Fruit fly (Drosophila melanogaster) Kc167 (cell line): ENCODE data around the gene Naa30B.

ENCODE experiments used
- Myc ChIP-seq: fragments of >200 bp; optimal IDR thresholded peaks from 2 replicates; lab custom pipeline; 2017; ENCODE audit warnings: missing external identifiers
- Sin3A ChIP-seq: fragments of >200 bp; optimal IDR thresholded peaks from 2 replicates; lab custom pipeline; 2018; ENCODE audit warnings: missing external identifiers
- h ChIP-seq: fragments of >200 bp; optimal IDR thresholded peaks from 3 replicates; lab custom pipeline; 2018; ENCODE audit warnings: missing external identifiers
- psq ChIP-seq: fragments of >200 bp; optimal IDR thresholded peaks from 2 replicates; lab custom pipeline; 2017; ENCODE audit warnings: missing external identifiers
- ttk ChIP-seq: sonication (Bioruptor generic); optimal IDR thresholded peaks from 2 replicates; lab custom pipeline; 2017; ENCODE audit warnings: missing external identifiers

DNA sequence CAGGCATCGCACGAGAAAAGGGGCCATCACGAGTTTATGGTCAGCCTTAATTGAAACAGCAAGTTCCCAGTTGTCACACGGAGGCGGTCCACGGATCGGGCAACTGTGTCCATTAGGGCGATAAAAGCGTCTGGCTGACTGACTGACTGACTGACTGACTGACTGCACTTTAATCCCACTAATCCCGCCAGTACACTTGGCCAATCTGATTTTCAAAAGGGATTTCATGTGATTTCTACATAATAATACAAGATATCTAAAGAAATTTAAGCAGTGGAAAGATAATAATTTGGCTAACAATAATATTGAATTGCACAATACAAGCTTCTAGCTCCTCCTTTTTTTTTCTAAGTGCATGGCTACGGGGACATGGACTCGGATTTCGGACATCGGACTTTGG is 29.6 kb downstream of the Naa30B start:
- TF ChIP-seq psq (lab: Kevin White, UChicago) = no peak
- no peak for TF ChIP-seq Sin3A
- TF ChIP-seq h = no peak
- TF ChIP-seq ttk = no peak
- TF ChIP-seq Myc (lab: Kevin White, UChicago) = no peak
